Worm (Caenorhabditis elegans) whole organism, L1 larva: ENCODE data around the gene rpap-3.
A peak's percentile ranks its signal among the peaks of the same experiment; 100 is the strongest.

Source experiments
- C04F5.9 ChIP-seq: sonication (generic microtip); optimal IDR thresholded peaks from 2 replicates; lab custom pipeline; 2016; ENCODE audit warnings: missing genetic modification characterization, missing compliant biosample characterization
- Y116A8C.19 ChIP-seq: sonication (generic microtip); optimal IDR thresholded peaks from 2 replicates; lab custom pipeline; 2016; ENCODE audit warnings: missing compliant biosample characterization, missing genetic modification characterization, borderline replicate concordance
- alr-1 ChIP-seq: fragments of 200-800 bp; sonication (Bioruptor generic); optimal IDR thresholded peaks from 2 replicates; lab custom pipeline; 2018; ENCODE audit warnings: borderline replicate concordance, mild to moderate bottlenecking, missing genetic modification characterization, missing compliant biosample characterization
- aly-2 ChIP-seq: fragments of 150-350 bp; optimal IDR thresholded peaks from 2 replicates; lab custom pipeline; 2014; ENCODE audit warnings: missing biosample characterization, missing genetic modification characterization
- blmp-1 ChIP-seq: fragments of 150-350 bp; optimal IDR thresholded peaks from 2 replicates; lab custom pipeline; 2014; ENCODE audit warnings: missing biosample characterization, missing genetic modification characterization
- efl-1 ChIP-seq, 4 experiments: fragments of 150-350 bp; optimal IDR thresholded peaks in 3 of 4; peaks in 1 of 4; 1 replicate in 1 of 4; 2 replicates in 3 of 4; lab custom pipeline; 2014; ENCODE audit warnings: missing biosample characterization in 2 of 4, missing genetic modification characterization in 2 of 4, missing genetic modification reagents in 2 of 4
- efl-3 ChIP-seq: fragments of 200-800 bp; sonication (Bioruptor generic); optimal IDR thresholded peaks from 2 replicates; lab custom pipeline; 2018; ENCODE audit warnings: mild to moderate bottlenecking, missing genetic modification characterization, missing compliant biosample characterization
- elt-2 ChIP-seq: sonication (generic microtip); optimal IDR thresholded peaks from 2 replicates; lab custom pipeline; 2016; ENCODE audit warnings: missing genetic modification characterization, mild to moderate bottlenecking, inconsistent platforms, missing compliant biosample characterization, missing genetic modification reagents
- ets-5 ChIP-seq: fragments of 200-800 bp; sonication (Bioruptor generic); IDR thresholded peaks from 2 replicates; pipeline ENCODE4 v1.3.6; 2022; ENCODE audit warnings: missing genetic modification characterization, missing compliant biosample characterization
- fkh-10 ChIP-seq: sonication (generic microtip); optimal IDR thresholded peaks from 2 replicates; lab custom pipeline; 2017; ENCODE audit warnings: missing biosample characterization, missing genetic modification reagents, missing genetic modification characterization
- fkh-4 ChIP-seq: sonication (generic microtip); optimal IDR thresholded peaks from 2 replicates; lab custom pipeline; 2016; ENCODE audit warnings: missing compliant biosample characterization, missing genetic modification characterization, borderline replicate concordance
- fkh-8 ChIP-seq: sonication (generic microtip); optimal IDR thresholded peaks from 2 replicates; lab custom pipeline; 2016; ENCODE audit warnings: mild to moderate bottlenecking, missing genetic modification characterization, missing compliant biosample characterization
- grh-1 ChIP-seq: fragments of 200-800 bp; sonication (Bioruptor generic); IDR thresholded peaks from 2 replicates; pipeline ENCODE4 v1.3.6; 2022; ENCODE audit warnings: missing genetic modification reagents, missing genetic modification characterization, missing compliant biosample characterization
- hlh-17 ChIP-seq: fragments of 200-800 bp; sonication (Bioruptor generic); optimal IDR thresholded peaks from 2 replicates; lab custom pipeline; 2018; ENCODE audit warnings: missing genetic modification characterization, mild to moderate bottlenecking, missing compliant biosample characterization, moderate library complexity, borderline replicate concordance
- hlh-4 ChIP-seq: sonication (generic microtip); optimal IDR thresholded peaks from 2 replicates; lab custom pipeline; 2016; ENCODE audit warnings: mild to moderate bottlenecking, missing genetic modification characterization, missing compliant biosample characterization
- hpl-2 ChIP-seq: fragments of 150-350 bp; optimal IDR thresholded peaks from 2 replicates; lab custom pipeline; 2014; ENCODE audit warnings: missing biosample characterization, missing genetic modification reagents, missing genetic modification characterization
- irx-1 ChIP-seq: sonication (generic microtip); optimal IDR thresholded peaks from 2 replicates; lab custom pipeline; 2016; ENCODE audit warnings: missing genetic modification characterization, missing compliant biosample characterization
- mab-9 ChIP-seq: fragments of 200-800 bp; sonication (Bioruptor generic); IDR thresholded peaks from 2 replicates; pipeline ENCODE4 v1.3.6; 2022; ENCODE audit warnings: missing genetic modification reagents, missing genetic modification characterization, missing compliant biosample characterization
- mdl-1 ChIP-seq, 2 experiments: fragments of 150-350 bp; optimal IDR thresholded peaks; 2 replicates each; lab custom pipeline; 2014 to 2017; ENCODE audit warnings: missing biosample characterization in 2 of 2, missing genetic modification characterization in 2 of 2, inconsistent platforms in 1 of 2
- nhr-11 ChIP-seq: fragments of 150-350 bp; optimal IDR thresholded peaks from 2 replicates; lab custom pipeline; 2014; ENCODE audit warnings: missing biosample characterization, missing genetic modification characterization
- nhr-19 ChIP-seq: fragments of 200-800 bp; sonication (Bioruptor generic); conservative IDR thresholded peaks from 2 replicates; pipeline ENCODE4 v1.3.6; 2022; ENCODE audit warnings: missing genetic modification characterization, missing compliant biosample characterization
- nhr-71 ChIP-seq: sonication (generic microtip); optimal IDR thresholded peaks from 2 replicates; lab custom pipeline; 2016; ENCODE audit warnings: mild to moderate bottlenecking, missing genetic modification characterization, moderate library complexity, missing compliant biosample characterization
- nhr-76 ChIP-seq: sonication (generic microtip); optimal IDR thresholded peaks from 2 replicates; lab custom pipeline; 2017; ENCODE audit warnings: missing biosample characterization, missing genetic modification characterization
- nhr-84 ChIP-seq: sonication (generic microtip); optimal IDR thresholded peaks from 2 replicates; lab custom pipeline; 2017; ENCODE audit warnings: missing biosample characterization, missing genetic modification characterization
- nhr-90 ChIP-seq: sonication (generic microtip); optimal IDR thresholded peaks from 2 replicates; lab custom pipeline; 2016; ENCODE audit warnings: mild to moderate bottlenecking, missing genetic modification characterization, missing compliant biosample characterization; ENCODE audit not compliant: poor library complexity
- rnt-1 ChIP-seq: sonication (generic microtip); optimal IDR thresholded peaks from 2 replicates; lab custom pipeline; 2016; ENCODE audit warnings: mild to moderate bottlenecking, missing genetic modification characterization, moderate library complexity, missing compliant biosample characterization
- skn-1 ChIP-seq: fragments of 150-350 bp; optimal IDR thresholded peaks from 2 replicates; lab custom pipeline; 2014; ENCODE audit warnings: missing biosample characterization, missing genetic modification characterization
- sox-4 ChIP-seq: sonication (generic microtip); optimal IDR thresholded peaks from 2 replicates; lab custom pipeline; 2016; ENCODE audit warnings: missing genetic modification characterization, missing compliant biosample characterization
- sptf-1 ChIP-seq: fragments of 150-350 bp; optimal IDR thresholded peaks from 2 replicates; lab custom pipeline; 2014; ENCODE audit warnings: missing biosample characterization, missing genetic modification characterization
- sup-37 ChIP-seq: fragments of 200-800 bp; sonication (Bioruptor generic); optimal IDR thresholded peaks from 2 replicates; lab custom pipeline; 2018; ENCODE audit warnings: mild to moderate bottlenecking, missing genetic modification characterization, missing compliant biosample characterization
- swsn-7 ChIP-seq: sonication (generic microtip); optimal IDR thresholded peaks from 2 replicates; lab custom pipeline; 2016; ENCODE audit warnings: missing genetic modification characterization, missing compliant biosample characterization
- tlp-1 ChIP-seq: fragments of 150-350 bp; optimal IDR thresholded peaks from 2 replicates; lab custom pipeline; 2014; ENCODE audit warnings: missing biosample characterization, missing genetic modification characterization
- unc-130 ChIP-seq: fragments of 150-350 bp; optimal IDR thresholded peaks from 2 replicates; lab custom pipeline; 2017; ENCODE audit warnings: missing biosample characterization, missing genetic modification characterization, inconsistent platforms
- unc-86 ChIP-seq: sonication (generic microtip); optimal IDR thresholded peaks from 2 replicates; lab custom pipeline; 2016; ENCODE audit warnings: missing genetic modification characterization, missing compliant biosample characterization
- unc-98 ChIP-seq: fragments of 200-800 bp; sonication (Bioruptor generic); IDR thresholded peaks from 2 replicates; pipeline ENCODE4 v1.3.6; 2022; ENCODE audit warnings: missing genetic modification characterization, missing compliant biosample characterization

Gene rpap-3

ce11 chrIV:7763748-7764147, 15.0 kb downstream of the rpap-3 start, which contains the start of the genes C46A5.6 and C46A5.1:
Gene C46A5.6, minus strand, starts transcription at chrIV:7763848.
Gene C46A5.1, plus strand, starts transcription at chrIV:7763931.
- no peak for TF ChIP-seq sox-4
- no peak for TF ChIP-seq grh-1 (GFP tag; lab: Robert Waterston, UW)
- TF ChIP-seq hlh-17 (GFP tag; lab: Kevin White, UChicago) = no peak
- TF ChIP-seq nhr-19 (GFP tag; lab: Robert Waterston, UW) = no peak

ce11 chrIV:7760117-7760516, 18.6 kb downstream of the rpap-3 start, which contains the start of gene del-7:
Gene del-7, plus strand, starts transcription at chrIV:7760417.
- TF ChIP-seq unc-98 = no peak
- no peak for TF ChIP-seq efl-3 (GFP tag; lab: Kevin White, UChicago)
- TF ChIP-seq elt-2 (tag; lab: Kevin White, UChicago) = no peak
- TF ChIP-seq fkh-8 (tag; lab: Kevin White, UChicago) = no peak
- TF ChIP-seq fkh-10 (GFP tag; lab: Kevin White, UChicago) = no peak
- TF ChIP-seq nhr-71 (tag; lab: Kevin White, UChicago) = no peak
- no peak for TF ChIP-seq sptf-1 (tag; lab: Kevin White, UChicago)
- no peak for TF ChIP-seq nhr-76 (tag; lab: Kevin White, UChicago)
- TF ChIP-seq mdl-1 (tag; optimal IDR thresholded peaks at IDR 0.05; lab: Kevin White, UChicago) = no peak
- TF ChIP-seq hpl-2 = no peak
- no peak for TF ChIP-seq irx-1 (tag; lab: Kevin White, UChicago)
- TF ChIP-seq swsn-7 (tag; lab: Kevin White, UChicago) = no peak

ce11 chrIV:7759527-7759926, 19.2 kb downstream of the rpap-3 start, which contains the start of gene dsb-3:
Gene dsb-3, minus strand, starts transcription at chrIV:7759627.
- no peak for TF ChIP-seq ets-5
- no peak for TF ChIP-seq blmp-1
- no peak for TF ChIP-seq aly-2 (tag; lab: Kevin White, UChicago)
- no peak for TF ChIP-seq grh-1 (GFP tag; lab: Robert Waterston, UW)
- no peak for TF ChIP-seq mab-9 (GFP tag; lab: Robert Waterston, UW)
- no peak for TF ChIP-seq rnt-1 (tag; lab: Kevin White, UChicago)
- TF ChIP-seq nhr-90 (tag; lab: Kevin White, UChicago) = no peak
- TF ChIP-seq efl-3 (GFP tag; lab: Kevin White, UChicago) = no peak
- TF ChIP-seq unc-86 = no peak
- no peak for TF ChIP-seq sox-4
- no peak for TF ChIP-seq nhr-11 (tag; lab: Kevin White, UChicago)
- no peak for TF ChIP-seq Y116A8C.19 (tag; lab: Kevin White, UChicago)
- TF ChIP-seq, all 84 proteins: peak for 0

ce11 chrIV:7757245-7757644, 21.5 kb downstream of the rpap-3 start, which contains the start of gene C46A5.4:
Gene C46A5.4, minus strand, starts transcription at chrIV:7757345.
- TF ChIP-seq fkh-4 (tag; lab: Kevin White, UChicago) (no peak), sup-37 (GFP tag; lab: Kevin White, UChicago) (no peak)

ce11 chrIV:7754114-7754513, 24.7 kb downstream of the rpap-3 start:
- TF ChIP-seq sup-37 (GFP tag; lab: Kevin White, UChicago) (no peak), aly-2 (tag; lab: Kevin White, UChicago) (no peak), nhr-84 (tag; lab: Kevin White, UChicago) (no peak), skn-1 (no peak), C04F5.9 (tag; lab: Kevin White, UChicago) (no peak), tlp-1 (tag; lab: Kevin White, UChicago) (no peak), unc-130 (no peak)

ce11 chrIV:7753108-7753507, 25.7 kb downstream of the rpap-3 start, which contains the start of gene col-14:
Gene col-14, plus strand, starts transcription at chrIV:7753408.
- TF ChIP-seq hlh-4 (tag; lab: Kevin White, UChicago) (no peak), nhr-71 (tag; lab: Kevin White, UChicago) (no peak), efl-1 (optimal IDR thresholded peaks at IDR 0.05; lab: Kevin White, UChicago) (no peak), efl-1 (GFP tag; optimal IDR thresholded peaks at IDR 0.05 in 1 of 2; lab: Kevin White, UChicago) (peak in 1 of 2 experiments; percentile 14), alr-1 (tag; lab: Kevin White, UChicago) (no peak)
